Worm (Caenorhabditis elegans) whole organism, mixed stage, embryonic: Measurements from ENCODE around the gene sir-2.3.

Source experiments
- M03D4.4 ChIP-seq: sonication (generic microtip); optimal IDR thresholded peaks from 2 replicates; lab custom pipeline; 2017; ENCODE audit warnings: mild to moderate bottlenecking, missing genetic modification characterization, missing compliant biosample characterization
- bed-3 ChIP-seq: fragments of 200-800 bp; sonication (Bioruptor generic); optimal IDR thresholded peaks from 3 replicates; lab custom pipeline; 2018; ENCODE audit warnings: mild to moderate bottlenecking, missing genetic modification characterization, moderate library complexity, missing compliant biosample characterization
- blmp-1 ChIP-seq: fragments of 150-350 bp; optimal IDR thresholded peaks from 2 replicates; lab custom pipeline; 2014; ENCODE audit warnings: missing biosample characterization, missing genetic modification characterization
- ceh-39 ChIP-seq: fragments of 150-350 bp; optimal IDR thresholded peaks from 2 replicates; lab custom pipeline; 2014; ENCODE audit warnings: missing biosample characterization, missing genetic modification characterization
- ceh-43 ChIP-seq: fragments of 200-800 bp; sonication (Bioruptor generic); optimal IDR thresholded peaks from 2 replicates; lab custom pipeline; 2018; ENCODE audit warnings: mild to moderate bottlenecking, missing genetic modification characterization, moderate library complexity, missing compliant biosample characterization
- ceh-83 ChIP-seq: fragments of 200-800 bp; sonication (Bioruptor generic); optimal IDR thresholded peaks from 2 replicates; lab custom pipeline; 2018; ENCODE audit warnings: mild to moderate bottlenecking, missing genetic modification characterization, missing compliant biosample characterization
- ces-1 ChIP-seq: fragments of 150-350 bp; optimal IDR thresholded peaks from 2 replicates; lab custom pipeline; 2014; ENCODE audit warnings: missing biosample characterization, missing genetic modification reagents, missing genetic modification characterization
- cnd-1 ChIP-seq: fragments of 200-800 bp; sonication (Bioruptor generic); optimal IDR thresholded peaks from 2 replicates; lab custom pipeline; 2018; ENCODE audit warnings: mild to moderate bottlenecking, missing genetic modification characterization, missing compliant biosample characterization
- drap-1 ChIP-seq: fragments of 200-800 bp; sonication (Bioruptor generic); optimal IDR thresholded peaks from 3 replicates; lab custom pipeline; 2018; ENCODE audit warnings: mild to moderate bottlenecking, missing genetic modification characterization, missing compliant biosample characterization
- elt-1 ChIP-seq: sonication (generic microtip); optimal IDR thresholded peaks from 2 replicates; lab custom pipeline; 2017; ENCODE audit warnings: missing genetic modification characterization, mild to moderate bottlenecking, missing compliant biosample characterization, antibody characterized with exemption, moderate library complexity, borderline replicate concordance; ENCODE audit not compliant: insufficient read depth
- elt-3 ChIP-seq: fragments of 150-350 bp; optimal IDR thresholded peaks from 2 replicates; lab custom pipeline; 2014; ENCODE audit warnings: missing biosample characterization, missing genetic modification characterization
- flh-1 ChIP-seq: fragments of 200-800 bp; sonication (Bioruptor generic); optimal IDR thresholded peaks from 2 replicates; lab custom pipeline; 2018; ENCODE audit warnings: mild to moderate bottlenecking, missing genetic modification characterization, moderate library complexity, missing compliant biosample characterization
- ham-2 ChIP-seq: fragments of 200-800 bp; sonication (Bioruptor generic); optimal IDR thresholded peaks from 2 replicates; lab custom pipeline; 2018; ENCODE audit warnings: mild to moderate bottlenecking, missing genetic modification characterization, missing compliant biosample characterization
- hlh-1 ChIP-seq: fragments of 150-350 bp; optimal IDR thresholded peaks from 2 replicates; lab custom pipeline; 2014; ENCODE audit warnings: missing biosample characterization, missing genetic modification reagents, missing genetic modification characterization
- lin-13 ChIP-seq: fragments of 150-350 bp; optimal IDR thresholded peaks from 2 replicates; lab custom pipeline; 2014; ENCODE audit warnings: missing biosample characterization, missing genetic modification characterization
- lin-32 ChIP-seq: fragments of 200-800 bp; sonication (Bioruptor generic); optimal IDR thresholded peaks from 2 replicates; lab custom pipeline; 2018; ENCODE audit warnings: mild to moderate bottlenecking, missing genetic modification characterization, missing compliant biosample characterization
- lsy-2 ChIP-seq: fragments of 150-350 bp; optimal IDR thresholded peaks from 2 replicates; lab custom pipeline; 2014; ENCODE audit warnings: missing biosample characterization, missing genetic modification characterization
- mab-5 ChIP-seq: fragments of 150-350 bp; optimal IDR thresholded peaks from 2 replicates; lab custom pipeline; 2014; ENCODE audit warnings: missing biosample characterization, missing genetic modification characterization
- mls-2 ChIP-seq: sonication (generic microtip); optimal IDR thresholded peaks from 2 replicates; lab custom pipeline; 2016; ENCODE audit warnings: mild to moderate bottlenecking, missing genetic modification characterization, moderate library complexity, missing compliant biosample characterization
- nhr-12 ChIP-seq: fragments of 150-350 bp; optimal IDR thresholded peaks from 2 replicates; lab custom pipeline; 2014; ENCODE audit warnings: missing biosample characterization, missing genetic modification characterization
- nhr-2 ChIP-seq: fragments of 150-350 bp; optimal IDR thresholded peaks from 2 replicates; lab custom pipeline; 2014; ENCODE audit warnings: missing biosample characterization, missing genetic modification characterization
- nhr-237 ChIP-seq: fragments of 150-350 bp; optimal IDR thresholded peaks from 2 replicates; lab custom pipeline; 2014; ENCODE audit warnings: missing biosample characterization, missing genetic modification characterization
- nhr-28 ChIP-seq: fragments of 150-350 bp; optimal IDR thresholded peaks from 2 replicates; lab custom pipeline; 2014; ENCODE audit warnings: missing biosample characterization, missing genetic modification characterization
- nhr-76 ChIP-seq: sonication (generic microtip); optimal IDR thresholded peaks from 2 replicates; lab custom pipeline; 2017; ENCODE audit warnings: missing biosample characterization, missing genetic modification characterization
- pha-4 ChIP-seq: fragments of 150-350 bp; optimal IDR thresholded peaks from 2 replicates; lab custom pipeline; 2018; ENCODE audit warnings: missing biosample characterization, missing genetic modification reagents, missing genetic modification characterization
- sem-2 ChIP-seq: fragments of 200-800 bp; sonication (Bioruptor generic); optimal IDR thresholded peaks from 2 replicates; lab custom pipeline; 2018; ENCODE audit warnings: mild to moderate bottlenecking, missing genetic modification characterization, missing compliant biosample characterization
- snpc-4 ChIP-seq: fragments of 150-350 bp; optimal IDR thresholded peaks from 2 replicates; lab custom pipeline; 2014; ENCODE audit warnings: missing biosample characterization, missing genetic modification characterization
- unc-120 ChIP-seq: sonication (generic microtip); optimal IDR thresholded peaks from 2 replicates; lab custom pipeline; 2017; ENCODE audit warnings: missing genetic modification characterization, missing compliant biosample characterization; ENCODE audit not compliant: poor library complexity, severe bottlenecking
- zip-8 ChIP-seq: fragments of 150-350 bp; optimal IDR thresholded peaks from 2 replicates; lab custom pipeline; 2014; ENCODE audit warnings: missing biosample characterization, missing genetic modification characterization
- ztf-11 ChIP-seq: fragments of 150-350 bp; optimal IDR thresholded peaks from 2 replicates; lab custom pipeline; 2014; ENCODE audit warnings: missing biosample characterization, missing genetic modification characterization

Gene sir-2.3

ce11 chrX:13331386-13331785, at the start of gene sir-2.3:
Gene sir-2.3, plus strand, starts transcription at chrX:13331686.
- TF ChIP-seq ceh-83 (GFP tag; lab: Kevin White, UChicago) (no peak), ceh-43 (GFP tag; lab: Kevin White, UChicago) (no peak), blmp-1 (tag; lab: Kevin White, UChicago) (no peak)

DNA sequence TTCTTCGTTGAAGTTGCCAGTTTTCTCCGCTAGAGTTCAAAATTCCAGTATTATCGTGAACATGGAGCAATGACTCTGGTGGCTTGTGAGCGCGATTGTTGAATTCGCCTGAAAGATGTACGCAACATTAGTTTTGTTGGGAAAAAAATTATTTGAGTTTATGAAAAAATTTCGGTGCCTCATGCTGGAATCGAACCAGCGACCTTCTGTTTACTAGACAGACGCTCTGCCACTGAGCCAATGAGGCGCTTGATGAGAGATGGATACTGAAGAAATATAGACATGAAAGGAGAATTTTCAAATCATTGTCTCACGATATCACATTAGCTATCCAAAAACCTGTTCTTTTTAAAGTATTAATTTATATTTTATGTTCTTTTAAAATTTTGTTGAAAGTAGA, 48.0 kb upstream of the sir-2.3 start:
- TF ChIP-seq elt-1 (tag; lab: Kevin White, UChicago) (no peak), hlh-1 (tag; lab: Kevin White, UChicago) (no peak), sem-2 (no peak), bed-3 (GFP tag; lab: Kevin White, UChicago) (no peak), elt-3 (tag; lab: Kevin White, UChicago) (no peak), ztf-11 (tag; lab: Kevin White, UChicago) (no peak), lin-13 (tag; lab: Kevin White, UChicago) (no peak), lin-32 (GFP tag; lab: Kevin White, UChicago) (no peak), lsy-2 (tag; lab: Kevin White, UChicago) (no peak), ceh-39 (tag; lab: Kevin White, UChicago) (no peak), nhr-237 (tag; lab: Kevin White, UChicago) (no peak)

DNA sequence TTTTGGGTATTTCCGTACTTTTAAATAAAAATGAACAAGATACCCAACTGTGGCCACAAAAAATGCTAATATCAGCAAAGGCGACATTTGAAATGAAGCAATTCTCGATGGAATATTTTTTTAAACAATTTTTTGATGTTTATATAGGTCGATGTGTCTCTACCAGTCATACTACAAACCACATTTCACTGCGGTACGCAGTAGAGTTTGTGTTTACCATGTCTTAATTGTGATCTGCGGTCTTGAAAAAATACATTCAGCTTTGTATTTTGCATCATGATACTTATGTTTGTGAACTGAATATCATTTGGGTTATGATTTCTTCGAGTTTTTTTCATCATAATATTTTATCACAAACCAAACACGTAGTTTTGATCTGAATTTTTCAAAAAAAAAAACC, 47.4 kb upstream of the sir-2.3 start, which contains the start of gene cyp-14A4:
TSS of gene cyp-14A4 (minus strand) at position 107 of the 400 bp plus-strand sequence.
- no peak for TF ChIP-seq nhr-2 (tag; lab: Kevin White, UChicago)
- no peak for TF ChIP-seq unc-120 (tag; lab: Kevin White, UChicago)
- no peak for TF ChIP-seq bed-3 (GFP tag; lab: Kevin White, UChicago)
- TF ChIP-seq pha-4, result no peak
- TF ChIP-seq lin-32 (GFP tag; lab: Kevin White, UChicago), result no peak

ce11 chrX:13284618-13285017, 46.9 kb upstream of the sir-2.3 start:
- TF ChIP-seq lin-32 (GFP tag; lab: Kevin White, UChicago) (no peak), ceh-83 (GFP tag; lab: Kevin White, UChicago) (no peak), mab-5 (tag; lab: Kevin White, UChicago) (no peak), ceh-43 (GFP tag; lab: Kevin White, UChicago) (no peak), nhr-76 (tag; lab: Kevin White, UChicago) (no peak), elt-1 (tag; lab: Kevin White, UChicago) (no peak), flh-1 (no peak)

DNA sequence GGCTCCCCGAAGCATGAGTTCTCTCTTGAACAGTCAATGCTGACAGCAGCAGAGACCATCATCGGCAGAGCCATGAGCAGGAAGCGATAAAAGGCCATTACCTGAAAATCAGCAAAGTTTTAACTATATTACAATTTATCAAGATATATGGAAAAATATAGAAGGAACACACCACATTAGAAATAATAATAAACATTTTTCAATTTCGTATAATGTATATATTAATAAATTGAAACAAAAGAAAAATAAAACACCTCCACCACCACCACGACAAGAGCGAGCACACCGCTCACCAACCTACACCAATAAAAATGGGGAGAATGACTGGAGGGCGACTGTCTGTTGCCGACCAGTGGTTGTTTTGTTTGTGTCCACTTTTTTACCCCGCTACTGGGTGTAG, 45.0 kb upstream of the sir-2.3 start, which contains the start of gene R04D3.2:
TSS of gene R04D3.2 (minus strand) at position 101 of the 400 bp plus-strand sequence.
- TF ChIP-seq hlh-1 (tag; lab: Kevin White, UChicago), result no peak

DNA sequence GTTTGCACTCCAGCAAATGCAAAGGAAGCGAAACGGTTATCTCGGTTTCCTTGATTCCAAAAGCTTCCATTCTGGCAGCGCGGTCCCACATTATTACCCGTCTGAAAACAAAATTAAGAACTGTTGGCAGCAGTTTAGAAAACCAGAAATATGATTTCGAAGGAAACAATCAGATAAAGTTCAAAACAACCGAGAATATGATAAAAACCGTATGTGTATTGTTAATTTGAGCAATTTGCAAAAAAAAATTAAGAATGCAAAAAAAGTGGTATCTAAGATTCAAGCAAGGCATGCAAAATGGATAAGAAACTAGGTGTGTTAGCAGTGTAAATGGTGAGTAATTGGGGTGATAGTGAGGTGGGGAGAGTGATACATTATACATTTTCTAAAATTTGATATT, 42.8 kb upstream of the sir-2.3 start, which contains the start of gene R04D3.4:
TSS of gene R04D3.4 (minus strand) at position 101 of the 400 bp plus-strand sequence.
- TF ChIP-seq M03D4.4 (tag; lab: Kevin White, UChicago) (no peak), ceh-43 (GFP tag; lab: Kevin White, UChicago) (no peak), zip-8 (tag; lab: Kevin White, UChicago) (no peak), nhr-76 (tag; lab: Kevin White, UChicago) (no peak), pha-4 (no peak)

- no peak for TF ChIP-seq unc-120 (tag; lab: Kevin White, UChicago)
- no peak for TF ChIP-seq cnd-1
- no peak for TF ChIP-seq drap-1 (GFP tag; lab: Kevin White, UChicago)
- no peak for TF ChIP-seq lin-13 (tag; lab: Kevin White, UChicago)
- TF ChIP-seq ceh-43 (GFP tag; lab: Kevin White, UChicago), result no peak
- no peak for TF ChIP-seq ceh-39 (tag; lab: Kevin White, UChicago)
- no peak for TF ChIP-seq ceh-83 (GFP tag; lab: Kevin White, UChicago)
- no peak for TF ChIP-seq nhr-28 (tag; lab: Kevin White, UChicago)
- no peak for TF ChIP-seq snpc-4
- TF ChIP-seq nhr-12 (tag; lab: Kevin White, UChicago), result no peak
- TF ChIP-seq elt-3 (tag; lab: Kevin White, UChicago), result no peak
- TF ChIP-seq lin-32 (GFP tag; lab: Kevin White, UChicago), result no peak
- no peak for TF ChIP-seq blmp-1 (tag; lab: Kevin White, UChicago)
- no peak for TF ChIP-seq ces-1 (GFP tag; lab: Kevin White, UChicago)
- no peak for TF ChIP-seq nhr-237 (tag; lab: Kevin White, UChicago)
- no peak for TF ChIP-seq pha-4
- no peak for TF ChIP-seq flh-1
- TF ChIP-seq ham-2, result no peak
- no peak for TF ChIP-seq mls-2 (tag; lab: Kevin White, UChicago)
Measured at ce11 chrX:13290531-13290930, 41.0 kb upstream of the sir-2.3 start, which contains the start of gene R04D3.3. Gene R04D3.3, minus strand, starts transcription at chrX:13290631.
